Worm (Caenorhabditis elegans) whole organism, L1 larva: ENCODE data around the gene C02B8.1.

Experiments
- blmp-1 ChIP-seq: fragments of 150-350 bp; optimal IDR thresholded peaks from 2 replicates; lab custom pipeline; 2014; ENCODE audit warnings: missing biosample characterization, missing genetic modification characterization
- ceh-63 ChIP-seq: fragments of 200-800 bp; sonication (Bioruptor generic); optimal IDR thresholded peaks from 2 replicates; lab custom pipeline; 2018; ENCODE audit warnings: mild to moderate bottlenecking, missing genetic modification characterization, missing compliant biosample characterization
- ces-1 ChIP-seq: fragments of 150-350 bp; optimal IDR thresholded peaks from 2 replicates; lab custom pipeline; 2014; ENCODE audit warnings: missing biosample characterization, missing genetic modification reagents, missing genetic modification characterization
- elt-3 ChIP-seq, 6 experiments: fragments of 150-350 bp in 1 of 6; sonication (generic microtip); optimal IDR thresholded peaks; 2 replicates each; lab custom pipeline; 2017 to 2018; ENCODE audit warnings: missing biosample characterization in 6 of 6, missing genetic modification characterization in 6 of 6, inconsistent platforms in 1 of 6
- mdl-1 ChIP-seq, 2 experiments: fragments of 150-350 bp; optimal IDR thresholded peaks; 2 replicates each; lab custom pipeline; 2014 to 2017; ENCODE audit warnings: missing biosample characterization in 2 of 2, missing genetic modification characterization in 2 of 2, inconsistent platforms in 1 of 2
- snpc-4 ChIP-seq: fragments of 150-350 bp; optimal IDR thresholded peaks from 2 replicates; lab custom pipeline; 2014; ENCODE audit warnings: missing biosample characterization, missing genetic modification characterization
- ztf-11 ChIP-seq, 2 experiments: sonication (generic microtip); optimal IDR thresholded peaks; 2 replicates each; lab custom pipeline; 2016 to 2017; ENCODE audit warnings: missing genetic modification characterization in 2 of 2, missing biosample characterization in 1 of 2, missing compliant biosample characterization in 1 of 2

- TF ChIP-seq snpc-4 (tag; lab: Kevin White, UChicago) (no peak), elt-3 (tag; optimal IDR thresholded peaks at IDR 0.05; lab: Kevin White, UChicago) (no peak), blmp-1 (tag; lab: Kevin White, UChicago) (no peak), ces-1 (GFP tag; lab: Kevin White, UChicago) (no peak), ztf-11 (tag; optimal IDR thresholded peaks at IDR 0.05; lab: Kevin White, UChicago) (no peak), mdl-1 (tag; optimal IDR thresholded peaks at IDR 0.05; lab: Kevin White, UChicago) (no peak), ceh-63 (GFP tag; lab: Kevin White, UChicago) (no peak)
These were observed 9.7 kb upstream of the C02B8.1 start, which contains the start of gene C02B8.7 for ce11 chrX:8137779-8138178.
